Worm (Caenorhabditis elegans) whole organism, late embryonic: ENCODE results near the gene best-17.
A peak's percentile ranks its signal among the peaks of the same experiment; 100 is the strongest.

ENCODE experiments used
- ceh-22 ChIP-seq: sonication (generic microtip); optimal IDR thresholded peaks from 2 replicates; lab custom pipeline; 2017; ENCODE audit warnings: missing biosample characterization, missing genetic modification characterization
- ceh-24 ChIP-seq: sonication (generic microtip); optimal IDR thresholded peaks from 2 replicates; lab custom pipeline; 2016; ENCODE audit warnings: mild to moderate bottlenecking, missing genetic modification characterization, missing compliant biosample characterization
- ceh-34 ChIP-seq: sonication (generic microtip); optimal IDR thresholded peaks from 2 replicates; lab custom pipeline; 2016; ENCODE audit warnings: mild to moderate bottlenecking, missing genetic modification characterization, missing compliant biosample characterization
- ceh-9 ChIP-seq: sonication (generic microtip); optimal IDR thresholded peaks from 2 replicates; lab custom pipeline; 2016; ENCODE audit warnings: mild to moderate bottlenecking, missing genetic modification characterization, inconsistent platforms, missing compliant biosample characterization
- fkh-6 ChIP-seq: sonication (generic microtip); optimal IDR thresholded peaks from 2 replicates; lab custom pipeline; 2016; ENCODE audit warnings: missing genetic modification characterization, missing compliant biosample characterization
- hlh-6 ChIP-seq: sonication (generic microtip); optimal IDR thresholded peaks from 2 replicates; lab custom pipeline; 2016; ENCODE audit warnings: missing genotype, missing genetic modification characterization, missing compliant biosample characterization
- mec-3 ChIP-seq: sonication (generic microtip); optimal IDR thresholded peaks from 2 replicates; lab custom pipeline; 2016; ENCODE audit warnings: borderline replicate concordance, missing genetic modification characterization, missing compliant biosample characterization
- nfya-1 ChIP-seq: sonication (generic microtip); optimal IDR thresholded peaks from 2 replicates; lab custom pipeline; 2017; ENCODE audit warnings: missing genetic modification characterization, mild to moderate bottlenecking, missing compliant biosample characterization, antibody characterized with exemption, moderate library complexity
- pax-1 ChIP-seq: fragments of 150-350 bp; optimal IDR thresholded peaks from 2 replicates; lab custom pipeline; 2014; ENCODE audit warnings: missing biosample characterization, missing genetic modification characterization
- rnt-1 ChIP-seq: sonication (generic microtip); optimal IDR thresholded peaks from 2 replicates; lab custom pipeline; 2016; ENCODE audit warnings: missing genetic modification characterization, missing compliant biosample characterization
- tbx-2 ChIP-seq: sonication (generic microtip); optimal IDR thresholded peaks from 2 replicates; lab custom pipeline; 2016; ENCODE audit warnings: missing genetic modification characterization, missing compliant biosample characterization
- unc-55 ChIP-seq: sonication (generic microtip); optimal IDR thresholded peaks from 2 replicates; lab custom pipeline; 2017; ENCODE audit warnings: missing biosample characterization, missing genetic modification reagents, missing genetic modification characterization

best-17 gene

DNA sequence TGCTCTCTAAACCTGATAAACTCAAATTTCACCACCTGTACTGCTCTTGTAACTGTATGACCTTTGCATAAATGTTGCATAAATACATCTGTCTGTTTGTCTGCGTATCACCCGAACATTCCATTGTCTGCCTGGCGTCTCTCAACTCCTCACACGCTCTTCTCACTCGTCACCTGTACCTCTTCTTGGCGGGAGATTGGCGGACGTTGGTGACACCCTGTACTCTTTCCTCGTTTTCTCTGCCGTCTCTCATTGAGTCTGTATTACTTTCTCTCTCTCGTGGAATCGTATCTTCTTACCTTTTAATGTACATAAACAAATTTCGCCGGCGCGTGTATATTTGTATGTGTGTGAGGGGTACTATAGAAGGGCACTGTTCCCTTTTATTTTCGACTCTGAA is 50.6 kb downstream of the best-17 start (continued):
- TF ChIP-seq tbx-2 (tag; lab: Kevin White, UChicago): peak; percentile 73
- no peak for TF ChIP-seq mec-3 (tag; lab: Kevin White, UChicago)
- peak; percentile 50 for TF ChIP-seq nfya-1
- no peak for TF ChIP-seq ceh-9 (tag; lab: Kevin White, UChicago)
- peak; percentile 71 for TF ChIP-seq ceh-22
- no peak for TF ChIP-seq hlh-6 (tag; lab: Kevin White, UChicago)
- peak; percentile 77 for TF ChIP-seq unc-55 (GFP tag; lab: Kevin White, UChicago)
- TF ChIP-seq rnt-1: no peak

DNA sequence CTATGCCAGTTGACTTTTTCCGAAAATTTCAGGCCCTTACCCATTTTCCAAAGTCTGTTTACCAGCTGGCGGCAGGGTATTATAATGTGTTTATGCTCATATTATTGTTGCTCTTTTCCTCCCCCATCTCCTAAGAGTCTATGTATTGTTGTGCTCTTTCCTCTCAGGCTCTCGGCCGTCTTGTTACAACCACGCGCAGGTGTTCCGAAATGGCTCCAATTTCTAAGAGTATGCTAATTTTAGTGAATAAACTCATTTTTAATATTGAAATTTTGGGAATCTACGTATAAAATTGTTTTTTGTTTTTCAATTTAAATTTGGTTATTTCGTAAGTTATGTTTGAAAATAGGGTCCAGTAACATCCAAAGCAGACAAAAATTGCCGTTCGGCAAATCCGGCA is 51.4 kb downstream of the best-17 start:
- TF ChIP-seq ceh-24 (no peak), nfya-1 (peak; percentile 2), fkh-6 (tag; lab: Kevin White, UChicago) (no peak), tbx-2 (tag; lab: Kevin White, UChicago) (peak; percentile 3), ceh-34 (tag; lab: Kevin White, UChicago) (peak; percentile 66), pax-1 (tag; lab: Kevin White, UChicago) (peak; percentile 9)
- TF ChIP-seq, all 69 proteins: peak for 4
